Worm (Caenorhabditis elegans): Measurements from ENCODE around the gene H03G16.1.

The H03G16.1 gene

ce11 chrX:15039029-15039695 lies 14.5 kb upstream of the H03G16.1 start:
- TF ChIP-seq daf-16 (GFP tag; optimal IDR thresholded peaks at IDR 0.05), result peak in 1 of 2 experiments; percentile 72
- TF ChIP-seq daf-16 (tag; optimal IDR thresholded peaks at IDR 0.05), result no peak
- peak; percentile 15 for TF ChIP-seq hlh-11 (tag; optimal IDR thresholded peaks at IDR 0.05)
- no peak for TF ChIP-seq lin-13 (GFP tag; optimal IDR thresholded peaks at IDR 0.05)
- 0 out of 2 replicates have a peak, but pooled peaks have one; percentile 29 for TF ChIP-seq T26A8.4 (GFP tag; IDR thresholded peaks at IDR 0.05)
- no peak for TF ChIP-seq nhr-11 (tag; optimal IDR thresholded peaks at IDR 0.05)
- peak; percentile 21 for TF ChIP-seq hlh-30 (tag; optimal IDR thresholded peaks at IDR 0.05; ENCODE audit: insufficient read depth)

- TF ChIP-seq pha-4 (GFP tag; IDR thresholded peaks at IDR 0.05) (no peak), pha-4 (tag; optimal IDR thresholded peaks at IDR 0.05) (no peak), nhr-76 (tag; optimal IDR thresholded peaks at IDR 0.05) (no peak), fkh-10 (GFP tag; optimal IDR thresholded peaks at IDR 0.05) (no peak), aha-1 (tag) (peak; percentile 91), spr-3 (GFP tag; optimal IDR thresholded peaks at IDR 0.05) (no peak)
Observed at ce11 chrX:15039696-15040212, 13.9 kb upstream of the H03G16.1 start.

- TF ChIP-seq gei-8 (GFP tag; optimal IDR thresholded peaks at IDR 0.05), result no peak
- no peak for TF ChIP-seq ceh-44 (GFP tag; IDR thresholded peaks at IDR 0.05)
- no peak for TF ChIP-seq nhr-10 (tag; optimal IDR thresholded peaks at IDR 0.05)
- TF ChIP-seq unc-62 (GFP tag; optimal IDR thresholded peaks at IDR 0.05 in 1 of 2), result peak in 1 of 2 experiments; percentile 98
- no peak for TF ChIP-seq unc-62 (tag; optimal IDR thresholded peaks at IDR 0.05)
- peak; percentile 94 for TF ChIP-seq hmg-1.1 (GFP tag; IDR thresholded peaks at IDR 0.05)
- no peak for TF ChIP-seq zag-1 (tag; optimal IDR thresholded peaks at IDR 0.05)
- no peak for TF ChIP-seq mdt-29 (GFP tag; IDR thresholded peaks at IDR 0.05)
- no peak for TF ChIP-seq dmd-8 (GFP tag; IDR thresholded peaks at IDR 0.05)
- TF ChIP-seq zip-11 (GFP tag; IDR thresholded peaks at IDR 0.05), result no peak
- peak; percentile 62 for TF ChIP-seq nhr-6 (tag; optimal IDR thresholded peaks at IDR 0.05)
- TF ChIP-seq dpl-1 (GFP tag; optimal IDR thresholded peaks at IDR 0.05), result peak; percentile 69
- TF ChIP-seq daf-19 (GFP tag; conservative IDR thresholded peaks at IDR 0.05), result no peak
- TF ChIP-seq lim-7 (GFP tag; IDR thresholded peaks at IDR 0.05), result no peak
- TF ChIP-seq dmd-9 (GFP tag; IDR thresholded peaks at IDR 0.05), result no peak
- no peak for TF ChIP-seq ceh-62 (tag; optimal IDR thresholded peaks at IDR 0.05)
- no peak for TF ChIP-seq daf-12 (tag; optimal IDR thresholded peaks at IDR 0.05)
- no peak for TF ChIP-seq ceh-32 (tag; optimal IDR thresholded peaks at IDR 0.05; ENCODE audit: poor library complexity)
- no peak for TF ChIP-seq F10B5.3 (tag; optimal IDR thresholded peaks at IDR 0.05)
- no peak for TF ChIP-seq unc-130 (GFP tag; optimal IDR thresholded peaks at IDR 0.05)
- peak; percentile 100 for TF ChIP-seq hlh-30 (tag; optimal IDR thresholded peaks at IDR 0.05; ENCODE audit: insufficient read depth)
- peak; percentile 90 for TF ChIP-seq nhr-42 (GFP tag; IDR thresholded peaks at IDR 0.05)
- TF ChIP-seq nhr-25 (tag; optimal IDR thresholded peaks at IDR 0.05; ENCODE audit: borderline replicate concordance, insufficient read depth), result peak; percentile 87
- no peak for TF ChIP-seq cey-2 (tag; optimal IDR thresholded peaks at IDR 0.05; ENCODE audit: borderline replicate concordance, insufficient read depth)
- TF ChIP-seq Y48G9A.11 (GFP tag; IDR thresholded peaks at IDR 0.05), result no peak
- TF ChIP-seq mdl-1 (tag; optimal IDR thresholded peaks at IDR 0.05), result peak; percentile 67 to 92
- TF ChIP-seq duxl-1 (tag; optimal IDR thresholded peaks at IDR 0.05; ENCODE audit: poor library complexity), result peak; percentile 41
- TF ChIP-seq mxl-2 (GFP tag; conservative IDR thresholded peaks at IDR 0.05), result no peak
- TF ChIP-seq F26F4.8 (GFP tag; conservative IDR thresholded peaks at IDR 0.05), result no peak
- TF ChIP-seq Y5F2A.4 (GFP tag; optimal IDR thresholded peaks at IDR 0.05), result no peak
- TF ChIP-seq lin-39 (tag; optimal IDR thresholded peaks at IDR 0.05), result no peak
- TF ChIP-seq php-3 (GFP tag; IDR thresholded peaks at IDR 0.05), result peak; percentile 55; the same call in 1 of the 2 replicates
- TF ChIP-seq D1046.2 (GFP tag; IDR thresholded peaks at IDR 0.05), result no peak
- no peak for TF ChIP-seq snpc-4 (tag; optimal IDR thresholded peaks at IDR 0.05)
- TF ChIP-seq nhr-102 (tag; optimal IDR thresholded peaks at IDR 0.05), result peak; percentile 59
Observed at ce11 chrX:15040552-15041080, 13.1 kb upstream of the H03G16.1 start, which contains the start of gene C18B12.4. Gene C18B12.4 (minus strand): TSS chrX:15040602.

All from whole organism, L4 larva.